Fruit fly (Drosophila melanogaster): ENCODE results near the gene CG13771.

Gene CG13771

DNA sequence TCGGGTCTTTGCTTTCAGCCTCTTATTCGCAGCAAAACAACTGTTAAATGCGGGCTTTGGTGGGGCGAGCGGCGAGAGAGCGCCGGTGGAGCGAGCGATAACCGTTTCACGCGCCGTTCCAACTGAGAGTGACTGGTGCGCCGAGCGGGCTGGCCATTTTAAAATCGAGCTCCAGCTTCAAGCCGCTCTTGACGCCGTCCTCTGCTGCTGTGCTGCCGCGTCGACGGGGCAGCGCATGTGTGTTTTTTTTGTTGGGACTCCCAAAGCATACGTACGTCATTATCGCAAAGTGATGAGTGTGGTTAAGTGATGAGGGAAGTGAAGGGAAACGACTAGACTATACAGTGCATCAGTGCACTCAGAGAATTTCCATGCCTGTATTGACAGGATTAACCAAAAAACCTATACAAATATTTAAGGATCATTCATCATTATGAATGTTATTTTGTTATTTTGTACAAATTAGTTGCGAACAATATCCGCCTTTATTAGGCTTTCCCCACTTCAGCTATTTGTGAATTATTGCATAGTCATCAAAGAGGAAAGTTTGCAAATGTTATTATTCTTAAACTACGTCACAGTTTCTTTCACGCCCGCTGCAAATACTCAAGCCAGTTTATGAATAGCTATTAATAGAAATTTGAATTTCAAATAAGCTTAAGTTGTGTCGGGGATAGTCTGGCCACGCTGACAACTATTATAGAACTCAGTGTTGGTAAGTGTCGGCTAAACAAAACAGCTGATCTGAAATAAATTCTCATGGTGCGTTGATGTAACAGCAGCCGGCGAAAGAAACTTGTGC is 10.0 kb upstream of the CG13771 start, which contains the start of gene Spn27A:
TSS of gene Spn27A (minus strand) at position 137 of the 802 bp plus-strand sequence.
- TF ChIP-seq CG12605 (GFP tag; IDR thresholded peaks at IDR 0.05) (peak; percentile 71), CG10348 (GFP tag; IDR thresholded peaks at IDR 0.05) (no peak), Pif1B (GFP tag; optimal IDR thresholded peaks at IDR 0.05) (peak; percentile 70), CG32121 (GFP tag; IDR thresholded peaks at IDR 0.05) (peak; percentile 84), Ets98B (GFP tag; IDR thresholded peaks at IDR 0.05) (peak; percentile 75), rn (GFP tag; IDR thresholded peaks at IDR 0.05) (peak; percentile 44; the same call in 1 of the 2 replicates), EcR (GFP tag; optimal IDR thresholded peaks at IDR 0.05) (peak; percentile 45), CG17806 (tag; optimal IDR thresholded peaks at IDR 0.05) (peak; percentile 72), CG8159 (tag; optimal IDR thresholded peaks at IDR 0.05) (no peak), CG13204 (GFP tag; optimal IDR thresholded peaks at IDR 0.05) (peak; percentile 96), CG15710 (tag; optimal IDR thresholded peaks at IDR 0.05) (peak; percentile 67), CG4496 (GFP tag; IDR thresholded peaks at IDR 0.05) (peak; percentile 76), CG34367 (tag; optimal IDR thresholded peaks at IDR 0.05) (peak; percentile 60), Snoo (tag; optimal IDR thresholded peaks at IDR 0.05) (peak; percentile 58), CG9948 (tag; optimal IDR thresholded peaks at IDR 0.05) (peak; percentile 70), gl (tag; optimal IDR thresholded peaks at IDR 0.05) (peak; percentile 65), CG14655 (GFP tag; optimal IDR thresholded peaks at IDR 0.05) (no peak), fd96Ca (GFP tag; IDR thresholded peaks at IDR 0.05) (peak; percentile 80), D1 (tag; optimal IDR thresholded peaks at IDR 0.05) (no peak)

DNA sequence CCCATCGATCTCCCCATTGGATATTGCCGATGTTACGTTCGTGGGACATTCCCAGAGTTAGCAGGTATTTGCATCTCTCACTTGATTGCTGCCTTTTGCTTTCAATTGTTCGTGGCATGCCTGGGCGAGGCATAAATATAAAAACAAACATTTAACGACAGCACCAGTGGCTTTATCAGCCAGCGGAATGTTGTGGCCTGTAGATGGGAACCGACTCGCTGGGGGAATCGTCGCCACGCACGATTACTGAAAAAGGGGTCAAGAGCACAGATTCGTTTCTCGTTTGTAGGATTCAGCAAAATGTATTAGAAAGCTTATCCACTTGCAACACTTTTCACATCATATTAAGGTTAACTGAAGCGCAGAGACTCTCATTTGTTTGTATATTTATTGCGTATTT is 8.0 kb upstream of the CG13771 start:
- TF ChIP-seq fd96Ca (GFP tag; IDR thresholded peaks at IDR 0.05) (no peak), EcR (GFP tag; optimal IDR thresholded peaks at IDR 0.05) (peak; percentile 36), CG32121 (GFP tag; IDR thresholded peaks at IDR 0.05) (peak; percentile 11; the same call in 1 of the 2 replicates)

DNA sequence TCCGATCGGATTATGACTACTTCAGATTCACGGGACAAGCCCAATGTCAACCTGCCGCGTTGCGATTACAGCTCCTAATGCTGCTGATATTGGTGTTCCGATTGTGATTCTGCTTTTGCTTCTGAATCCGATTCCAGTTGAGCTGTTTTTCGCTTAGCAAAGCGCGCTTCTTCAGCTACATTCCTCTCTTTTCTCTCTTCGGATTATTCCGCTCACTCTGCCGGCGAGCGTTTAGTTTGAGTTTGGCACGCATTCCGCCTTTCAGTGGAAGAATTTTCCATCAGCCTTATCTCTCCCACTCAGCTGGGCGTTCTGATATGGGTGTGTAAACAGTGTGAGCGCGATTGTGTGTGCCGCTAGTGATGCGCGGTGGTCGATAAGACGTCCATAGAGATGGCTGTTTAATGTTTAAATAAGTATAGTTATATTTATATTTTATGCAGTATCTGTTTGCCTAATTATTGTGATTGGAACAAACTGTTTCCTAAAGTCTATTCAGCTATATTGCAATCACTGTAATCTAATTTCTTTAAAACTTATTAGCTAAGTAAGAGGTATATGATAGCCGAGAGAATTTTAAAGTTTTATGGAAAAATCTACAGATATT is 4.4 kb upstream of the CG13771 start, which contains the start of gene Galt:
TSS of gene Galt (minus strand) at position 315 of the 607 bp plus-strand sequence.
- no peak for TF ChIP-seq CG12605 (GFP tag; IDR thresholded peaks at IDR 0.05)
- TF ChIP-seq CG14655 (GFP tag; optimal IDR thresholded peaks at IDR 0.05) = no peak
- TF ChIP-seq CG13204 (GFP tag; optimal IDR thresholded peaks at IDR 0.05) = no peak
- no peak for TF ChIP-seq CG34367 (tag; optimal IDR thresholded peaks at IDR 0.05)
- peak; percentile 58 for TF ChIP-seq CG8159 (tag; optimal IDR thresholded peaks at IDR 0.05)
- TF ChIP-seq CG15710 (tag; optimal IDR thresholded peaks at IDR 0.05) = peak; percentile 39
- TF ChIP-seq CG10348 (GFP tag; IDR thresholded peaks at IDR 0.05) = no peak
- 0 out of 3 replicates have a peak, but pooled peaks have one; percentile 21 for TF ChIP-seq CG4496 (GFP tag; IDR thresholded peaks at IDR 0.05)
- TF ChIP-seq fd96Ca (GFP tag; IDR thresholded peaks at IDR 0.05) = peak; percentile 6; the same call in 1 of the 3 replicates
- peak; percentile 42 for TF ChIP-seq Snoo (tag; optimal IDR thresholded peaks at IDR 0.05)
- TF ChIP-seq Pif1B (GFP tag; optimal IDR thresholded peaks at IDR 0.05) = no peak
- no peak for TF ChIP-seq gl (tag; optimal IDR thresholded peaks at IDR 0.05)
- TF ChIP-seq CG17806 (tag; optimal IDR thresholded peaks at IDR 0.05) = peak; percentile 37
- TF ChIP-seq D1 (tag; optimal IDR thresholded peaks at IDR 0.05) = no peak
- TF ChIP-seq CG32121 (GFP tag; IDR thresholded peaks at IDR 0.05) = peak; percentile 36
- no peak; the same call in 1 of the 2 replicates for TF ChIP-seq Ets98B (GFP tag; IDR thresholded peaks at IDR 0.05)
- TF ChIP-seq rn (GFP tag; IDR thresholded peaks at IDR 0.05) = no peak
- TF ChIP-seq CG9948 (tag; optimal IDR thresholded peaks at IDR 0.05) = peak; percentile 27
- TF ChIP-seq CG8301 (tag; optimal IDR thresholded peaks at IDR 0.05) = peak; percentile 43
- no peak for TF ChIP-seq Pif1A (GFP tag; optimal IDR thresholded peaks at IDR 0.05)
- no peak for TF ChIP-seq EcR (GFP tag; optimal IDR thresholded peaks at IDR 0.05)

DNA sequence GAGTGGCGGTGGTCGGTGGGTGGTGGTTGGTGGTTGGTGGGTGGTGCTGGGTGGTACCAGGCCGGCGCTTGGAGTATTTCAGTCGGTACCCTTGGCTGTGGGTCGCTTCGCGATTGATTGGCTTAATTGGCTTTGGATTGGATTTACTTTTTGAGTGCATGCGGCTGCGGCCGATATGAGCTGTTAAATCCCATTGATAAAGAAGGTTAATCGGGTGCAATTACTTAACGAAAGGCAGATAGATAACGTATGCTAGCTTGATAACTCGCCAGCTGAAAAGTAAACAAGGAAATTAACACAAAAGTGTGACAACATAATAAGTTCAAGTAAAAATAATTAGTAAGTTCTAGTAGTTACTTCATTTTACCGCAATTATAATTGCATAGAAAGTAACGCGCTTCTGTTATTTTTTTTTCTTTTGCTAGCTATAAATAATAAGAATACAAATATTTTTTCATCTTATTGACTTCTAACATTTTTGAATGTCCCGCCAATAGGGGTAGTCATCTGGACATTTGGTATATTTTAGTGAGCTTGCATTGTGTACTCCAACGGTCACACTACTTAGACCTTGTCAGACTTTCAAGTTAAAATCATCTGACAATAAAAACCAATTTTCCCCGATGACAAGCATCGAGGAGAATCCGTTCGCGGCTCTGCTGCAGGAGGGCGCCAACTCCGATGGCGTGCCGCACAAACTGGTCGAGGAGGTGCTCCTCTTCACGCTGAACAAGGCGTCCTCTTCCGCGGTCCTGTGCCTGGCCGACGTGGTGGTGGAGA is 5.3 kb downstream of the CG13771 start, which contains the start of the genes CG31636 and Ube4A:
TSS of gene CG31636 (minus strand) at position 184 of the 780 bp plus-strand sequence.
TSS of gene Ube4A (plus strand) at position 549 of the 780 bp plus-strand sequence.
- TF ChIP-seq Snoo (tag; optimal IDR thresholded peaks at IDR 0.05) (no peak), EcR (GFP tag; optimal IDR thresholded peaks at IDR 0.05) (peak; percentile 60)

DNA sequence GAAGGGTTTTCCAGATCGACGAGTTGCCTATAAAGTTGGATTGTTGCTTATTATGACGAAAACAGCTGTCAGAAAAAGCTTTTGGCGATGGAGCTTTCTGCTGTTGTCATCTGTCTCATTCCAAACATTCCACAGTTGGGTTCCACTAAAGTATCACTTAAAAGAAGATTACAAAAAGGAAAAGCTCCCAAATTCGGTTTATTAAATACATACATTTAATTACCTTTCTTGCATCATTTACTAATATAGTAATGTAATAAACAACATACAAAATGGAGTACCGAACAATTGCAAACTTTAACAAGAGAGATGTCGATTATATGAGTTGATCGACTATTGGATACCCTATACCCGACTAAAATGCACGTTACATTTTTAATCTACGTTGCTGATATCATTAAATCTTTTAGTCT is 7.1 kb downstream of the CG13771 start, which contains the start of gene CG31633:
TSS of gene CG31633 (minus strand) at position 58 of the 413 bp plus-strand sequence.
- TF ChIP-seq rn (GFP tag; IDR thresholded peaks at IDR 0.05) (no peak), Pif1A (GFP tag; optimal IDR thresholded peaks at IDR 0.05) (no peak), CG9948 (tag; optimal IDR thresholded peaks at IDR 0.05) (no peak)

All from whole organism, pupa.